In the genomic region with DNA sequence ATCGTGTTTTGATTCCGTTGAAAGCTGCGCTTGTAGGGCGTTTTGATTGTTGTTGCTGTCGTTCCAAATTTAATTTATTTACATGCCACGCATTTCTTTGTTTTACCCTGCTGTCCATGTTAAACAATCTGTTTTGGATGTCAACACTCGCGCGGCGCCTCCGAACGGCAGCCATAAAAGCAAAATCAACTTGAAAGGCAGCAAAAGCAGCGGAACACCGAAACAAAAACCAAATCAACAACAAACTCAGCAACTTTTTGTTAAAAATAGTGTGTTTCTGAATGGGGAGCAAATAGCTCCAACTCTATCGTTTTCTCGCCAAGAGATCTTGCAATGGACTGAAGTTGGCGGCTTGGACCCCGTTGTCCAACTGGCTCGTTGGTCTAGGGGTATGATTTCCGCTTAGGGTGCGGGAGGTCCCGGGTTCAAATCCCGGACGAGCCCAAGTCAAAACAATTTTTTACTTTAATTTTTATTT, we compare ENCODE assay signal across 1 fruit fly cellular context.
A peak's percentile ranks its signal among the peaks of the same experiment; 100 is the strongest.
TF ChIP-seq lines count a peak whose summit lies in the region.

No protein-coding gene starts in this region.

TF ChIP-seq in whole organism, embryonic, 481 proteins besides CTCF, POLR2A, EP300 and RAD21 (continued from another document):
- TF ChIP-seq CG8359 (GFP tag; optimal IDR thresholded peaks at IDR 0.05; lab: Kevin White, UChicago; ENCODE audit: borderline replicate concordance) (no peak), ap (GFP tag; IDR thresholded peaks at IDR 0.05; lab: Robert Waterston, UW) (no peak), knrl (GFP tag; IDR thresholded peaks at IDR 0.05; lab: Robert Waterston, UW; ENCODE audit: partially characterized antibody) (peak; percentile 53; the same call in 1 of the 3 replicates), hb (GFP tag; IDR thresholded peaks at IDR 0.05; lab: Robert Waterston, UW; ENCODE audit: partially characterized antibody) (0 out of 3 replicates have a peak, but pooled peaks have one; percentile 56), NC2α (GFP tag; optimal IDR thresholded peaks at IDR 0.05; lab: Kevin White, UChicago) (no peak), mld (GFP tag; IDR thresholded peaks at IDR 0.05; lab: Robert Waterston, UW; ENCODE audit: partially characterized antibody) (peak; percentile 90), pnt (GFP tag; optimal IDR thresholded peaks at IDR 0.05; lab: Kevin White, UChicago) (no peak), Meics (GFP tag; optimal IDR thresholded peaks at IDR 0.05; lab: Kevin White, UChicago) (peak; percentile 19), sr (GFP tag; IDR thresholded peaks at IDR 0.05; lab: Robert Waterston, UW) (peak; percentile 30; the same call in 1 of the 3 replicates), chm (GFP tag; IDR thresholded peaks at IDR 0.05; lab: Robert Waterston, UW) (peak; percentile 54; the same call in 1 of the 2 replicates), tna (GFP tag; IDR thresholded peaks at IDR 0.05; lab: Robert Waterston, UW; ENCODE audit: partially characterized antibody) (peak; percentile 61), CG32767 (GFP tag; IDR thresholded peaks at IDR 0.05; lab: Robert Waterston, UW) (peak; percentile 38; the same call in 1 of the 2 replicates), vnd (GFP tag; IDR thresholded peaks at IDR 0.05; lab: Robert Waterston, UW; ENCODE audit: partially characterized antibody) (peak; percentile 68; the same call in 2 of the 3 replicates), CG8290 (GFP tag; optimal IDR thresholded peaks at IDR 0.05; lab: Kevin White, UChicago) (no peak), CG8290 (tag; optimal IDR thresholded peaks at IDR 0.05; lab: Kevin White, UChicago) (peak in 1 of 2 experiments; percentile 44), Bgb (GFP tag; IDR thresholded peaks at IDR 0.05; lab: Robert Waterston, UW; ENCODE audit: partially characterized antibody) (peak; percentile 80), sna (GFP tag; IDR thresholded peaks at IDR 0.05; lab: Robert Waterston, UW; ENCODE audit: partially characterized antibody) (peak; percentile 61; the same call in 1 of the 2 replicates), crol (GFP tag; IDR thresholded peaks at IDR 0.05; lab: Robert Waterston, UW) (no peak), D19A (tag; optimal IDR thresholded peaks at IDR 0.05; lab: Kevin White, UChicago) (peak; percentile 6), pfk (GFP tag; optimal IDR thresholded peaks at IDR 0.05; lab: Kevin White, UChicago) (no peak), zfh2 (GFP tag; optimal IDR thresholded peaks at IDR 0.05; lab: Kevin White, UChicago) (no peak), unc-4 (GFP tag; IDR thresholded peaks at IDR 0.05; lab: Robert Waterston, UW; ENCODE audit: partially characterized antibody) (no peak), hbn (GFP tag; IDR thresholded peaks at IDR 0.05; lab: Robert Waterston, UW; ENCODE audit: partially characterized antibody) (no peak), nerfin-2 (GFP tag; IDR thresholded peaks at IDR 0.05; lab: Robert Waterston, UW; ENCODE audit: partially characterized antibody) (peak; percentile 70), CG15696 (tag; optimal IDR thresholded peaks at IDR 0.05; lab: Kevin White, UChicago) (peak; percentile 26), sob (GFP tag; IDR thresholded peaks at IDR 0.05; lab: Robert Waterston, UW) (peak; percentile 54), prd (optimal IDR thresholded peaks at IDR 0.05; lab: Kevin White, UChicago) (no peak), prd (GFP tag; IDR thresholded peaks at IDR 0.05; lab: Robert Waterston, UW) (0 out of 3 replicates have a peak, but pooled peaks have one; percentile 11), bbx (GFP tag; IDR thresholded peaks at IDR 0.05; lab: Robert Waterston, UW; ENCODE audit: partially characterized antibody) (peak; percentile 77), CG14014 (GFP tag; IDR thresholded peaks at IDR 0.05; lab: Robert Waterston, UW) (0 out of 2 replicates have a peak, but pooled peaks have one; percentile 6), CG32772 (GFP tag; IDR thresholded peaks at IDR 0.05; lab: Robert Waterston, UW) (no peak), NC2β (GFP tag; optimal IDR thresholded peaks at IDR 0.05; lab: Kevin White, UChicago) (no peak), schlank (tag; optimal IDR thresholded peaks at IDR 0.05; lab: Kevin White, UChicago) (no peak), CG10979 (tag; optimal IDR thresholded peaks at IDR 0.05; lab: Kevin White, UChicago) (no peak), hkb (optimal IDR thresholded peaks at IDR 0.05; lab: Kevin White, UChicago) (no peak), hkb (GFP tag; IDR thresholded peaks at IDR 0.05; lab: Robert Waterston, UW) (peak; percentile 58; the same call in 1 of the 2 replicates), nmo (GFP tag; optimal IDR thresholded peaks at IDR 0.05; lab: Kevin White, UChicago) (no peak), z (GFP tag; IDR thresholded peaks at IDR 0.05; lab: Robert Waterston, UW) (0 out of 3 replicates have a peak, but pooled peaks have one; percentile 31), Awh (GFP tag; IDR thresholded peaks at IDR 0.05; lab: Robert Waterston, UW) (no peak), H15 (GFP tag; IDR thresholded peaks at IDR 0.05; lab: Robert Waterston, UW) (no peak), odd (GFP tag; optimal IDR thresholded peaks at IDR 0.05; lab: Kevin White, UChicago) (no peak), dimm (GFP tag; IDR thresholded peaks at IDR 0.05; lab: Robert Waterston, UW) (no peak), sd (tag; optimal IDR thresholded peaks at IDR 0.05; lab: Kevin White, UChicago) (peak; percentile 65), CG4360 (GFP tag; IDR thresholded peaks at IDR 0.05; lab: Robert Waterston, UW) (peak; percentile 47), inv (GFP tag; IDR thresholded peaks at IDR 0.05; lab: Robert Waterston, UW; ENCODE audit: partially characterized antibody) (peak; percentile 40; the same call in 1 of the 2 replicates), salm (tag; optimal IDR thresholded peaks at IDR 0.05; lab: Kevin White, UChicago) (no peak), CG14860 (GFP tag; IDR thresholded peaks at IDR 0.05; lab: Robert Waterston, UW; ENCODE audit: partially characterized antibody) (peak; percentile 79), zen (tag; optimal IDR thresholded peaks at IDR 0.05; lab: Kevin White, UChicago) (no peak), CG12299 (tag; optimal IDR thresholded peaks at IDR 0.05; lab: Kevin White, UChicago) (no peak), CG13775 (GFP tag; optimal IDR thresholded peaks at IDR 0.05; lab: Kevin White, UChicago) (peak; percentile 1), cg (GFP tag; optimal IDR thresholded peaks at IDR 0.05; lab: Kevin White, UChicago) (no peak), CG2199 (GFP tag; IDR thresholded peaks at IDR 0.05; lab: Robert Waterston, UW) (peak; percentile 80; the same call in 2 of the 3 replicates), E2f2 (GFP tag; IDR thresholded peaks at IDR 0.05; lab: Robert Waterston, UW) (peak; percentile 24; the same call in 1 of the 2 replicates), Sox102F (GFP tag; optimal IDR thresholded peaks at IDR 0.05; lab: Kevin White, UChicago) (no peak), mirr (GFP tag; optimal IDR thresholded peaks at IDR 0.05; lab: Kevin White, UChicago) (peak; percentile 7), vvl (GFP tag; IDR thresholded peaks at IDR 0.05; lab: Robert Waterston, UW) (peak; percentile 53), CG11456 (GFP tag; IDR thresholded peaks at IDR 0.05; lab: Robert Waterston, UW) (no peak), CG16813 (GFP tag; IDR thresholded peaks at IDR 0.05; lab: Robert Waterston, UW; ENCODE audit: partially characterized antibody) (peak; percentile 79), Drgx (GFP tag; IDR thresholded peaks at IDR 0.05; lab: Robert Waterston, UW) (0 out of 2 replicates have a peak, but pooled peaks have one; percentile 25), twi (tag; optimal IDR thresholded peaks at IDR 0.05; lab: Kevin White, UChicago) (peak; percentile 2), Med (GFP tag; lab: Kevin White, UChicago) (peak; percentile 57), CG31224 (GFP tag; IDR thresholded peaks at IDR 0.05; lab: Robert Waterston, UW) (no peak), Dll (GFP tag; IDR thresholded peaks at IDR 0.05; lab: Robert Waterston, UW; ENCODE audit: partially characterized antibody) (peak; percentile 52; the same call in 2 of the 4 replicates), Xrp1 (GFP tag; IDR thresholded peaks at IDR 0.05; lab: Robert Waterston, UW) (peak; percentile 19; the same call in 1 of the 2 replicates), trem (tag; optimal IDR thresholded peaks at IDR 0.05; lab: Kevin White, UChicago) (no peak), CG1529 (GFP tag; optimal IDR thresholded peaks at IDR 0.05; lab: Kevin White, UChicago) (peak; percentile 12), oc (tag; optimal IDR thresholded peaks at IDR 0.05; lab: Kevin White, UChicago) (peak; percentile 25), ac (GFP tag; optimal IDR thresholded peaks at IDR 0.05; lab: Kevin White, UChicago) (no peak), CG4854 (GFP tag; optimal IDR thresholded peaks at IDR 0.05; lab: Kevin White, UChicago) (no peak), CG12769 (tag; optimal IDR thresholded peaks at IDR 0.05; lab: Kevin White, UChicago) (peak; percentile 52), CG14667 (GFP tag; IDR thresholded peaks at IDR 0.05; lab: Robert Waterston, UW) (no peak), Bdp1 (GFP tag; optimal IDR thresholded peaks at IDR 0.05; lab: Kevin White, UChicago) (peak; percentile 98), ato (GFP tag; IDR thresholded peaks at IDR 0.05; lab: Robert Waterston, UW; ENCODE audit: partially characterized antibody) (peak; percentile 72; the same call in 1 of the 2 replicates), ken (GFP tag; IDR thresholded peaks at IDR 0.05; lab: Robert Waterston, UW) (0 out of 3 replicates have a peak, but pooled peaks have one; percentile 3), CG11504 (tag; optimal IDR thresholded peaks at IDR 0.05; lab: Kevin White, UChicago) (peak; percentile 21), HmgZ (tag; optimal IDR thresholded peaks at IDR 0.05; lab: Kevin White, UChicago) (peak; percentile 6), CG1603 (tag; optimal IDR thresholded peaks at IDR 0.05; lab: Kevin White, UChicago) (peak; percentile 20), lov (optimal IDR thresholded peaks at IDR 0.05; lab: Kevin White, UChicago) (no peak), lov (GFP tag; IDR thresholded peaks at IDR 0.05; lab: Robert Waterston, UW) (0 out of 3 replicates have a peak, but pooled peaks have one; percentile 15), gsb-n (tag; optimal IDR thresholded peaks at IDR 0.05; lab: Kevin White, UChicago) (peak; percentile 19), chinmo (GFP tag; IDR thresholded peaks at IDR 0.05; lab: Robert Waterston, UW; ENCODE audit: partially characterized antibody) (0 out of 4 replicates have a peak, but pooled peaks have one; percentile 46), Opbp (GFP tag; IDR thresholded peaks at IDR 0.05; lab: Robert Waterston, UW; ENCODE audit: partially characterized antibody) (peak; percentile 86; the same call in 2 of the 3 replicates), ci (GFP tag; IDR thresholded peaks at IDR 0.05; lab: Robert Waterston, UW) (peak; percentile 81), CG34224 (GFP tag; IDR thresholded peaks at IDR 0.05; lab: Robert Waterston, UW; ENCODE audit: partially characterized antibody) (0 out of 3 replicates have a peak, but pooled peaks have one; percentile 33), Dip3 (GFP tag; optimal IDR thresholded peaks at IDR 0.05; lab: Kevin White, UChicago) (no peak), CG6175 (GFP tag; IDR thresholded peaks at IDR 0.05; lab: Robert Waterston, UW) (peak; percentile 74; the same call in 2 of the 3 replicates), CG17912 (GFP tag; optimal IDR thresholded peaks at IDR 0.05; lab: Kevin White, UChicago) (peak; percentile 46), CG4707 (GFP tag; optimal IDR thresholded peaks at IDR 0.05; lab: Kevin White, UChicago) (peak; percentile 8), Fer3 (tag; optimal IDR thresholded peaks at IDR 0.05; lab: Kevin White, UChicago) (no peak), CG14710 (tag; optimal IDR thresholded peaks at IDR 0.05; lab: Kevin White, UChicago) (no peak)
